Worm (Caenorhabditis elegans) whole organism, young adult: ENCODE results near the gene pgl-2.

Experiments used
- ama-1 ChIP-seq, 3 experiments: fragments of 150-350 bp in 1 of 3; sonication (generic microtip) in 2 of 3; optimal IDR thresholded peaks; 2 replicates each; lab custom pipeline; 2014 to 2018; ENCODE audit warnings: missing biosample characterization in 2 of 3, missing genetic modification characterization in 2 of 3, missing genetic modification reagents in 2 of 3
- ceh-100 ChIP-seq: fragments of 200-800 bp; sonication (Bioruptor generic); IDR thresholded peaks from 2 replicates; pipeline ENCODE4 v1.3.6; 2022; ENCODE audit warnings: missing genetic modification reagents, missing genetic modification characterization, missing compliant biosample characterization
- lin-40 ChIP-seq: sonication (generic microtip); optimal IDR thresholded peaks from 2 replicates; lab custom pipeline; 2016; ENCODE audit warnings: missing genetic modification characterization, mild to moderate bottlenecking, missing compliant biosample characterization, missing genotype, missing genetic modification reagents
- madf-6 ChIP-seq: fragments of 200-800 bp; sonication (Bioruptor generic); IDR thresholded peaks from 2 replicates; pipeline ENCODE4 v1.3.6; 2022; ENCODE audit warnings: missing genetic modification reagents, missing genetic modification characterization, missing compliant biosample characterization
- snpc-4 ChIP-seq, 5 experiments: fragments of 150-350 bp in 1 of 5; sonication (generic microtip) in 4 of 5; optimal IDR thresholded peaks; 2 replicates each; lab custom pipeline; 2014 to 2018; ENCODE audit warnings: missing genetic modification characterization in 5 of 5, missing biosample characterization in 3 of 5, antibody characterized with exemption in 2 of 5, mild to moderate bottlenecking in 2 of 5, missing compliant biosample characterization in 2 of 5, missing genotype in 2 of 5, moderate library complexity in 2 of 5, missing genetic modification reagents in 1 of 5

DNA sequence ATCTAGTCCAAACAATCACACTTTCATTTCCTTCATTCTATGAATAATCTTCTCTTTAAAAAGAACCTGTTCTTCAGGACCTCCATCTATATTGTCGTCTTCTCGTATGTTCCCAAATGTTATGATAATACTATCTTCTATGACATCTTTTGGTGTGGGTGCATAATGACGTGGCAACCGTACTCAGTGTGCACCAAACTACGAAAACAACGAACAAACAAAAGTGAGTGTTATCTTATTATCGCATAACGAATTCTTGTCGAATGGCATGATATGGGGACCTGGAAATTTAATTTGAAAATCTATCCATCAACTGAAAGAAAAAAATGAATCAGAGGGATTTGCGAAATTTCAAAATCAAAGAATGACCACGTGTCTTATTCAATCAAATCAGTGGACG lies 19.2 kb downstream of the pgl-2 start:
- TF ChIP-seq ceh-100 (GFP tag; lab: Robert Waterston, UW): no peak
- no peak for TF ChIP-seq madf-6 (GFP tag; lab: Robert Waterston, UW)
- no peak for TF ChIP-seq lin-40 (tag; lab: Kevin White, UChicago)
- TF ChIP-seq snpc-4 (GFP tag; optimal IDR thresholded peaks at IDR 0.05; lab: Kevin White, UChicago): no peak
- no peak for TF ChIP-seq snpc-4 (tag; optimal IDR thresholded peaks at IDR 0.05; lab: Kevin White, UChicago)
- no peak for TF ChIP-seq ama-1 (optimal IDR thresholded peaks at IDR 0.05; lab: Kevin White, UChicago)
- no peak for TF ChIP-seq ama-1 (GFP tag; optimal IDR thresholded peaks at IDR 0.05; lab: Kevin White, UChicago)
